Worm (Caenorhabditis elegans): ENCODE measurements around the gene Y38E10A.33.

DNA sequence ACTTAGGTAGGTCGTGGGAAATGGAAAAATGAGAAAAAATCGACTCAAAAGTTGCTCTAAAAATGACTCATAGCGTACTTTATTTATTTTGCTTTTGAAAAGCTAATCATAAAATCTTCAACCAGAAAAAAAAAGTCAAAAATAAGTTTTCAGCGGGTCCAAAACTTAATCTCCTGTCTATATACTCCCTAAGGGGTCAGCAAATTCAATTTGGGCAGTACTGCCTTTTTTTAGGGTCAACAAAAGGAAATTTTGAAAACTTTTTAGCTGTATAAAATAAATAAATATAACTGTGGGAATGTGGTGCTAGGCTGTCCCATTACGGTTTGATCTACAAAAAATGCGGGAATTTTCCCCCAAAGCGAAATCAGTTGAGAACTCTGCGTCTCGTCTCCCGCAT lies 10.1 kb downstream of the Y38E10A.33 start:
- TF ChIP-seq nhr-77 (tag; optimal IDR thresholded peaks at IDR 0.05) (no peak), ceh-82 (tag; optimal IDR thresholded peaks at IDR 0.05) (no peak), nhr-237 (tag; optimal IDR thresholded peaks at IDR 0.05) (no peak), unc-62 (GFP tag; optimal IDR thresholded peaks at IDR 0.05 in 1 of 2) (no peak), unc-62 (tag; optimal IDR thresholded peaks at IDR 0.05) (no peak), nhr-42 (GFP tag; IDR thresholded peaks at IDR 0.05) (no peak)

Measured in whole organism, L4 larva.